Fruit fly (Drosophila melanogaster): ENCODE results near the gene Cht11.

Cht11 gene

DNA sequence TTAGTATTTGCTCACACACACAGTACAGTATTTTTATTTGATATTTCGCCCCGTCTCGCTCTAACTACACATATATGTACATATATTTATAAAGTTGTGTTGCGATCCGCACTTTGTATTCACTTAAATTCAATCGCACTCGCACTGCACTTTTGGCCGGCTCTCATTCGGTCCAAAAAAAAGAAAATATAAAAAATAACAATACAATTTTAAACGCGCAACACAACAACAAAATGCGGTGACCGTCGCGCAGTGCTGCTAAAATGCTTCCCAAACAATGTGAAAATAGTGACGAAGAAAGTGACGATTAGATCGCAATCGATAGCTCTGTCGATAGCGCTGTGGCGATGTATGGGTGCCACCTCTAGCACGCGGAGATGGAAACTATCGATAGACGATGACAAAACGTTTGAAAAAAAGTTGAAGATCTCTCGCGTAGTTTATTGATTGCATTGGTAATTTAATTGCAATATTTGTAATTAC is 46.0 kb downstream of the Cht11 start, which contains the start of the genes C3G and pod1 (continued):
- TF ChIP-seq CG6683 (GFP tag; optimal IDR thresholded peaks at IDR 0.05): no peak
- TF ChIP-seq CG11093 (GFP tag; IDR thresholded peaks at IDR 0.05): no peak
- TF ChIP-seq CG12236 (GFP tag; optimal IDR thresholded peaks at IDR 0.05): no peak
- no peak for TF ChIP-seq BtbVII (GFP tag; optimal IDR thresholded peaks at IDR 0.05)
- no peak for TF ChIP-seq kah (GFP tag; optimal IDR thresholded peaks at IDR 0.05)
- peak; percentile 78 for TF ChIP-seq CG13624 (GFP tag; optimal IDR thresholded peaks at IDR 0.05)
- no peak for TF ChIP-seq CG7556 (GFP tag; optimal IDR thresholded peaks at IDR 0.05)
- peak; percentile 98 for TF ChIP-seq chinmo (GFP tag; IDR thresholded peaks at IDR 0.05; ENCODE audit: partially characterized antibody)
- no peak for TF ChIP-seq Ada2b (GFP tag; IDR thresholded peaks at IDR 0.05)
- no peak for TF ChIP-seq br (optimal IDR thresholded peaks at IDR 0.05)
- no peak for TF ChIP-seq Lim3 (GFP tag; IDR thresholded peaks at IDR 0.05)
- no peak for TF ChIP-seq CG11696 (GFP tag; IDR thresholded peaks at IDR 0.05)
- TF ChIP-seq CG6689 (GFP tag; IDR thresholded peaks at IDR 0.05): no peak
- no peak for TF ChIP-seq en (GFP tag; optimal IDR thresholded peaks at IDR 0.05)
- no peak for TF ChIP-seq CG13123 (GFP tag; optimal IDR thresholded peaks at IDR 0.05)
- TF ChIP-seq caup (GFP tag; optimal IDR thresholded peaks at IDR 0.05; ENCODE audit: severe bottlenecking): peak; percentile 7
- no peak for TF ChIP-seq Hey (tag; optimal IDR thresholded peaks at IDR 0.05)
- TF ChIP-seq Fer2 (tag; optimal IDR thresholded peaks at IDR 0.05): no peak
- no peak for TF ChIP-seq CG8765 (GFP tag; IDR thresholded peaks at IDR 0.05)
- peak; percentile 53 for TF ChIP-seq CG2120 (GFP tag; optimal IDR thresholded peaks at IDR 0.05)
- TF ChIP-seq Oli (tag; optimal IDR thresholded peaks at IDR 0.05): no peak
- no peak for TF ChIP-seq CG18476 (GFP tag; optimal IDR thresholded peaks at IDR 0.05)
- TF ChIP-seq NfI (GFP tag; optimal IDR thresholded peaks at IDR 0.05): no peak
- TF ChIP-seq MTF-1 (GFP tag; optimal IDR thresholded peaks at IDR 0.05; ENCODE audit: borderline replicate concordance): no peak
- TF ChIP-seq hkb (optimal IDR thresholded peaks at IDR 0.05): no peak
- no peak for TF ChIP-seq hkb (GFP tag; IDR thresholded peaks at IDR 0.05)
- TF ChIP-seq CG10366 (GFP tag; IDR thresholded peaks at IDR 0.05): no peak
- TF ChIP-seq ewg (GFP tag; optimal IDR thresholded peaks at IDR 0.05): peak; percentile 48
- peak; percentile 97 for TF ChIP-seq unc-4 (GFP tag; IDR thresholded peaks at IDR 0.05; ENCODE audit: partially characterized antibody)
- TF ChIP-seq org-1 (GFP tag; optimal IDR thresholded peaks at IDR 0.05): no peak
- TF ChIP-seq Sry-δ (GFP tag; optimal IDR thresholded peaks at IDR 0.05): peak; percentile 100
- TF ChIP-seq Optix (GFP tag; IDR thresholded peaks at IDR 0.05): no peak
- no peak for TF ChIP-seq nom (GFP tag; optimal IDR thresholded peaks at IDR 0.05)
- peak; percentile 21 for TF ChIP-seq Side (GFP tag; optimal IDR thresholded peaks at IDR 0.05)
- TF ChIP-seq CG2202 (tag; optimal IDR thresholded peaks at IDR 0.05): no peak
- TF ChIP-seq CG12104 (GFP tag; optimal IDR thresholded peaks at IDR 0.05): no peak
- peak; percentile 31 for TF ChIP-seq fu2 (GFP tag; optimal IDR thresholded peaks at IDR 0.05)
- TF ChIP-seq CG18599 (GFP tag; optimal IDR thresholded peaks at IDR 0.05): no peak
- no peak for TF ChIP-seq ara (GFP tag; IDR thresholded peaks at IDR 0.05)
- TF ChIP-seq maf-S (GFP tag; optimal IDR thresholded peaks at IDR 0.05): no peak
- TF ChIP-seq jigr1 (GFP tag; IDR thresholded peaks at IDR 0.05): no peak
- no peak for TF ChIP-seq CG14050 (GFP tag; IDR thresholded peaks at IDR 0.05)
- TF ChIP-seq Fer1 (GFP tag; optimal IDR thresholded peaks at IDR 0.05): peak; percentile 15
- no peak for TF ChIP-seq ham (GFP tag; IDR thresholded peaks at IDR 0.05)
- no peak for TF ChIP-seq CG9727 (GFP tag; optimal IDR thresholded peaks at IDR 0.05)
- no peak for TF ChIP-seq sr (GFP tag; IDR thresholded peaks at IDR 0.05)
- TF ChIP-seq Dfd (GFP tag; optimal IDR thresholded peaks at IDR 0.05): no peak
- peak; percentile 53 for TF ChIP-seq Ets65A (GFP tag)
- peak; percentile 38 for TF ChIP-seq Dad (GFP tag; optimal IDR thresholded peaks at IDR 0.05)
- TF ChIP-seq zen (tag; optimal IDR thresholded peaks at IDR 0.05): no peak
- TF ChIP-seq HLHmδ (GFP tag; optimal IDR thresholded peaks at IDR 0.05): peak; percentile 1
- no peak for TF ChIP-seq Nf-YA (GFP tag; IDR thresholded peaks at IDR 0.05)
